Worm (Caenorhabditis elegans) whole organism, mixed stage, embryonic: ENCODE results near the gene gta-1.

Source experiments
- M03D4.4 ChIP-seq: sonication (generic microtip); optimal IDR thresholded peaks from 2 replicates; lab custom pipeline; 2017; ENCODE audit warnings: mild to moderate bottlenecking, missing genetic modification characterization, missing compliant biosample characterization
- bed-3 ChIP-seq: fragments of 200-800 bp; sonication (Bioruptor generic); optimal IDR thresholded peaks from 3 replicates; lab custom pipeline; 2018; ENCODE audit warnings: mild to moderate bottlenecking, missing genetic modification characterization, moderate library complexity, missing compliant biosample characterization
- blmp-1 ChIP-seq: fragments of 150-350 bp; optimal IDR thresholded peaks from 2 replicates; lab custom pipeline; 2014; ENCODE audit warnings: missing biosample characterization, missing genetic modification characterization
- ceh-43 ChIP-seq: fragments of 200-800 bp; sonication (Bioruptor generic); optimal IDR thresholded peaks from 2 replicates; lab custom pipeline; 2018; ENCODE audit warnings: mild to moderate bottlenecking, missing genetic modification characterization, moderate library complexity, missing compliant biosample characterization
- ceh-83 ChIP-seq: fragments of 200-800 bp; sonication (Bioruptor generic); optimal IDR thresholded peaks from 2 replicates; lab custom pipeline; 2018; ENCODE audit warnings: mild to moderate bottlenecking, missing genetic modification characterization, missing compliant biosample characterization
- ces-1 ChIP-seq: fragments of 150-350 bp; optimal IDR thresholded peaks from 2 replicates; lab custom pipeline; 2014; ENCODE audit warnings: missing biosample characterization, missing genetic modification reagents, missing genetic modification characterization
- cnd-1 ChIP-seq: fragments of 200-800 bp; sonication (Bioruptor generic); optimal IDR thresholded peaks from 2 replicates; lab custom pipeline; 2018; ENCODE audit warnings: mild to moderate bottlenecking, missing genetic modification characterization, missing compliant biosample characterization
- drap-1 ChIP-seq: fragments of 200-800 bp; sonication (Bioruptor generic); optimal IDR thresholded peaks from 3 replicates; lab custom pipeline; 2018; ENCODE audit warnings: mild to moderate bottlenecking, missing genetic modification characterization, missing compliant biosample characterization
- elt-1 ChIP-seq: sonication (generic microtip); optimal IDR thresholded peaks from 2 replicates; lab custom pipeline; 2017; ENCODE audit warnings: missing genetic modification characterization, mild to moderate bottlenecking, missing compliant biosample characterization, antibody characterized with exemption, moderate library complexity, borderline replicate concordance; ENCODE audit not compliant: insufficient read depth
- elt-3 ChIP-seq: fragments of 150-350 bp; optimal IDR thresholded peaks from 2 replicates; lab custom pipeline; 2014; ENCODE audit warnings: missing biosample characterization, missing genetic modification characterization
- flh-1 ChIP-seq: fragments of 200-800 bp; sonication (Bioruptor generic); optimal IDR thresholded peaks from 2 replicates; lab custom pipeline; 2018; ENCODE audit warnings: mild to moderate bottlenecking, missing genetic modification characterization, moderate library complexity, missing compliant biosample characterization
- hlh-1 ChIP-seq: fragments of 150-350 bp; optimal IDR thresholded peaks from 2 replicates; lab custom pipeline; 2014; ENCODE audit warnings: missing biosample characterization, missing genetic modification reagents, missing genetic modification characterization
- lin-13 ChIP-seq: fragments of 150-350 bp; optimal IDR thresholded peaks from 2 replicates; lab custom pipeline; 2014; ENCODE audit warnings: missing biosample characterization, missing genetic modification characterization
- lin-32 ChIP-seq: fragments of 200-800 bp; sonication (Bioruptor generic); optimal IDR thresholded peaks from 2 replicates; lab custom pipeline; 2018; ENCODE audit warnings: mild to moderate bottlenecking, missing genetic modification characterization, missing compliant biosample characterization
- mab-5 ChIP-seq: fragments of 150-350 bp; optimal IDR thresholded peaks from 2 replicates; lab custom pipeline; 2014; ENCODE audit warnings: missing biosample characterization, missing genetic modification characterization
- mep-1 ChIP-seq: fragments of 150-350 bp; optimal IDR thresholded peaks from 2 replicates; lab custom pipeline; 2017; ENCODE audit warnings: missing biosample characterization, missing genetic modification reagents, missing genetic modification characterization, inconsistent platforms
- nhr-2 ChIP-seq: fragments of 150-350 bp; optimal IDR thresholded peaks from 2 replicates; lab custom pipeline; 2014; ENCODE audit warnings: missing biosample characterization, missing genetic modification characterization
- nhr-237 ChIP-seq: fragments of 150-350 bp; optimal IDR thresholded peaks from 2 replicates; lab custom pipeline; 2014; ENCODE audit warnings: missing biosample characterization, missing genetic modification characterization
- nhr-28 ChIP-seq: fragments of 150-350 bp; optimal IDR thresholded peaks from 2 replicates; lab custom pipeline; 2014; ENCODE audit warnings: missing biosample characterization, missing genetic modification characterization
- nhr-76 ChIP-seq: sonication (generic microtip); optimal IDR thresholded peaks from 2 replicates; lab custom pipeline; 2017; ENCODE audit warnings: missing biosample characterization, missing genetic modification characterization
- sem-2 ChIP-seq: fragments of 200-800 bp; sonication (Bioruptor generic); optimal IDR thresholded peaks from 2 replicates; lab custom pipeline; 2018; ENCODE audit warnings: mild to moderate bottlenecking, missing genetic modification characterization, missing compliant biosample characterization
- snpc-4 ChIP-seq: fragments of 150-350 bp; optimal IDR thresholded peaks from 2 replicates; lab custom pipeline; 2014; ENCODE audit warnings: missing biosample characterization, missing genetic modification characterization
- sptf-1 ChIP-seq: sonication (generic microtip); optimal IDR thresholded peaks from 2 replicates; lab custom pipeline; 2017; ENCODE audit warnings: mild to moderate bottlenecking, missing genetic modification characterization, moderate library complexity, missing compliant biosample characterization
- tbx-8 ChIP-seq: fragments of 200-800 bp; sonication (Bioruptor generic); optimal IDR thresholded peaks from 2 replicates; lab custom pipeline; 2018; ENCODE audit warnings: mild to moderate bottlenecking, missing genetic modification characterization, moderate library complexity, missing compliant biosample characterization
- unc-120 ChIP-seq: sonication (generic microtip); optimal IDR thresholded peaks from 2 replicates; lab custom pipeline; 2017; ENCODE audit warnings: missing genetic modification characterization, missing compliant biosample characterization; ENCODE audit not compliant: poor library complexity, severe bottlenecking
- unc-39 ChIP-seq: fragments of 150-350 bp; optimal IDR thresholded peaks from 2 replicates; lab custom pipeline; 2014; ENCODE audit warnings: missing biosample characterization, missing genetic modification characterization
- unc-62 ChIP-seq: fragments of 150-350 bp; optimal IDR thresholded peaks from 2 replicates; lab custom pipeline; 2014; ENCODE audit warnings: missing biosample characterization, missing genetic modification reagents, missing genetic modification characterization
- zip-8 ChIP-seq: fragments of 150-350 bp; optimal IDR thresholded peaks from 2 replicates; lab custom pipeline; 2014; ENCODE audit warnings: missing biosample characterization, missing genetic modification characterization
- ztf-11 ChIP-seq: fragments of 150-350 bp; optimal IDR thresholded peaks from 2 replicates; lab custom pipeline; 2014; ENCODE audit warnings: missing biosample characterization, missing genetic modification characterization

Gene gta-1

DNA sequence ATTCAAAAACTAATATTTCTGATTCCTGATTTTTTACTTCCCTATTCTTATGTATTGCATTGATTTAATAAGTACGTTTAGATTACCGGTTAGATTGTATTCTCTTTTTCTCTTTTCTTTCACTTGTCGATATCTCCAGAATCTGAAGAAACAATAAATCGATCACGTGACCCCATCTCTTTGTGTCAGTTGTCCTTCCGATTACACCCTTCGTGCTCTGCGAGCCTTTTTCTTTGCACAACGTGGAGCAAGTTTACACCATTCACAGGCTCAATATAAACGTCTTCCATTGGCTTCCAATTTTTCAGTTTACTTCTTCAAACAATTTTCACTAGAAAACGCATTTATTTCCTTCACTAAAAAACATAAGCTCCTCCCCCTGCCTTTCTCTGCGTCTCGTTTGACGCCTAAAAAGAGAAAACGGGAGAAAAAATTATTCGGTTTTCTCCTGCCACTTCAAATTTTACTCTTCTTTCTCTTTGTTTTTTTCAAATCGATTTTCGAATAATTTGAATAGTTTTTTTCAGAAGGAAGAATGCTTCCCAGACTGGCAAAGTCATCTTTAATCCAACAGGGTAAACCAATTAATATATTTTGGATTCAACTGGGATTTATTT lies at the start of gene gta-1:
gta-1 (plus strand) TSS at position 528 of the 617 bp plus-strand sequence.
- peak; percentile 98 for TF ChIP-seq hlh-1 (tag; lab: Kevin White, UChicago)
- TF ChIP-seq unc-62 (GFP tag; lab: Kevin White, UChicago): peak; percentile 44
- peak; percentile 35 for TF ChIP-seq ces-1
- no peak for TF ChIP-seq tbx-8 (GFP tag; lab: Kevin White, UChicago)
- no peak for TF ChIP-seq ceh-43 (GFP tag; lab: Kevin White, UChicago)
- peak; percentile 42 for TF ChIP-seq unc-120

DNA sequence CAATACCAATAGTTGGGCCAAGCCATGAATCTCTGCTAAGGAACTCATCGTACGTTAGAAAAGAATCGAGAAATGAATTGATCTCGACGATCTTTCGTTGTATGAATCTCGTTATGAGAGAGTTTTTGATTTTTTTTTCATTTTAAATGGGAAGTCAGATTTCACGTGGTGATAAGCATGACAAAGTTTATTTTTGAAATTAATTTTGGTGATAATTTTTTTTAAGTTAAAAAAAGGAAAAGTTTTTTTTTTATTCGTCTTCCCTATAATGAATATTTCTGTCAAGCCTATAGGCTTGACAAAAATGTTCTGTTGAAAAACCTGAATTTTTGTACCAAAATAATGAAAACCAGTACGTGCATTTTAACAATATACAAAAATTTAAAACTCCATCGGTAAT lies 44.6 kb upstream of the gta-1 start, which contains the start of gene K08F4.5:
K08F4.5 (minus strand) TSS at position 101 of the 400 bp plus-strand sequence.
- TF ChIP-seq ztf-11 (tag; lab: Kevin White, UChicago) (no peak), M03D4.4 (tag; lab: Kevin White, UChicago) (no peak), elt-3 (tag; lab: Kevin White, UChicago) (no peak), tbx-8 (GFP tag; lab: Kevin White, UChicago) (no peak), nhr-237 (tag; lab: Kevin White, UChicago) (no peak), nhr-2 (tag; lab: Kevin White, UChicago) (no peak), ceh-83 (GFP tag; lab: Kevin White, UChicago) (no peak), bed-3 (no peak), ces-1 (no peak), flh-1 (no peak), ceh-43 (GFP tag; lab: Kevin White, UChicago) (no peak), drap-1 (no peak), nhr-76 (tag; lab: Kevin White, UChicago) (no peak), snpc-4 (tag; lab: Kevin White, UChicago) (no peak), nhr-28 (tag; lab: Kevin White, UChicago) (no peak), mab-5 (no peak), mep-1 (no peak), elt-1 (tag; lab: Kevin White, UChicago) (no peak), lin-13 (tag; lab: Kevin White, UChicago) (no peak)

DNA sequence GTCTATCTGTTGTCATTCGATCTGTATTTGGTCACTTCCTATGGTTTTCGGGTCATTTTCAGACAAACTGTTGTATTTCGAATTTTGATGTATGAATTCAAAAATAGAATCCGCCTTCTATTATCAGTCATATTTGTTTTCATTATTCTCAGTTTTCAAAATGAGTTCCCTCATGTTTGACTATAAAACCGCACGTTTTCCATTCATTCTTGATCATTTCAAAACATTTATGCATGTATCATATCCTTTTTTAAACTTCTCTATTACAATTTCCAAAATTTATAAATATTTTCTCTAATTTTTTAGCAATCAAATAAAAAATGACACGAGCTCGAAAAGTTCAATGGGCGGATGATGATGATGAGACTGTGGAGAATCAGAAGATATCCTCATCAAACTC lies 42.7 kb upstream of the gta-1 start, which contains the start of gene K08F4.12:
K08F4.12 (plus strand) TSS at position 301 of the 400 bp plus-strand sequence.
- TF ChIP-seq elt-3 (tag; lab: Kevin White, UChicago) (no peak), mab-5 (no peak), nhr-237 (tag; lab: Kevin White, UChicago) (no peak), blmp-1 (tag; lab: Kevin White, UChicago) (no peak), nhr-28 (tag; lab: Kevin White, UChicago) (no peak), elt-1 (tag; lab: Kevin White, UChicago) (no peak), unc-62 (GFP tag; lab: Kevin White, UChicago) (no peak)

- TF ChIP-seq nhr-76 (tag; lab: Kevin White, UChicago): no peak
- TF ChIP-seq lin-32 (GFP tag; lab: Kevin White, UChicago): no peak
- no peak for TF ChIP-seq unc-39
- TF ChIP-seq unc-62 (GFP tag; lab: Kevin White, UChicago): no peak
- no peak for TF ChIP-seq M03D4.4 (tag; lab: Kevin White, UChicago)
- TF ChIP-seq ceh-43 (GFP tag; lab: Kevin White, UChicago): no peak
- TF ChIP-seq sptf-1: no peak
Observed at ce11 chrIV:10140143-10140542, 40.3 kb upstream of the gta-1 start, which contains the start of gene gst-3. TSS of gene gst-3 (minus strand) at chrIV:10140243.

ce11 chrIV:10141930-10142505 lies 38.4 kb upstream of the gta-1 start, which contains the start of the genes gst-2, gst-4 and dhs-12:
TSS of gene gst-2 (minus strand) at chrIV:10142061.
TSS of gene gst-4 (plus strand) at chrIV:10142225.
TSS of gene dhs-12 (plus strand) at chrIV:10142455.
- TF ChIP-seq bed-3 (no peak), sem-2 (GFP tag; lab: Kevin White, UChicago) (no peak), lin-32 (GFP tag; lab: Kevin White, UChicago) (no peak), elt-3 (tag; lab: Kevin White, UChicago) (no peak), drap-1 (no peak), cnd-1 (tag; lab: Kevin White, UChicago) (no peak), unc-62 (GFP tag; lab: Kevin White, UChicago) (no peak), sptf-1 (no peak), M03D4.4 (tag; lab: Kevin White, UChicago) (no peak), nhr-2 (tag; lab: Kevin White, UChicago) (no peak), zip-8 (no peak)
